Worm (Caenorhabditis elegans) whole organism, L4 larva: ENCODE results near the gene Y66D12A.11.

Source experiments
- ceh-32 ChIP-seq: sonication (generic microtip); optimal IDR thresholded peaks from 2 replicates; lab custom pipeline; 2016; ENCODE audit warnings: mild to moderate bottlenecking, missing genetic modification characterization, missing compliant biosample characterization; ENCODE audit not compliant: poor library complexity
- jun-1 ChIP-seq: fragments of 150-350 bp; optimal IDR thresholded peaks from 2 replicates; lab custom pipeline; 2014; ENCODE audit warnings: missing biosample characterization, missing genetic modification reagents, missing genetic modification characterization
- lin-39 ChIP-seq: fragments of 150-350 bp; optimal IDR thresholded peaks from 2 replicates; lab custom pipeline; 2014; ENCODE audit warnings: missing biosample characterization, missing genetic modification reagents, missing genetic modification characterization
- nhr-111 ChIP-seq: fragments of 200-800 bp; sonication (Bioruptor generic); optimal IDR thresholded peaks from 2 replicates; lab custom pipeline; 2018; ENCODE audit warnings: mild to moderate bottlenecking, missing genetic modification characterization, missing compliant biosample characterization
- nhr-237 ChIP-seq: sonication (generic microtip); optimal IDR thresholded peaks from 2 replicates; lab custom pipeline; 2017; ENCODE audit warnings: missing biosample characterization, missing genetic modification characterization
- pha-4 ChIP-seq, 2 experiments: fragments of 150-350 bp in 1 of 2; fragments of 200-800 bp in 1 of 2; sonication (Bioruptor generic) in 1 of 2; IDR thresholded peaks in 1 of 2; optimal IDR thresholded peaks in 1 of 2; 2 replicates each; pipeline versions ENCODE4 v1.3.6 to Lab custom; 2014 to 2022; ENCODE audit warnings: missing genetic modification characterization in 2 of 2, missing genetic modification reagents in 2 of 2, missing biosample characterization in 1 of 2, missing compliant biosample characterization in 1 of 2
- unc-39 ChIP-seq: sonication (generic microtip); optimal IDR thresholded peaks from 2 replicates; lab custom pipeline; 2017; ENCODE audit warnings: missing biosample characterization, missing genetic modification characterization

DNA sequence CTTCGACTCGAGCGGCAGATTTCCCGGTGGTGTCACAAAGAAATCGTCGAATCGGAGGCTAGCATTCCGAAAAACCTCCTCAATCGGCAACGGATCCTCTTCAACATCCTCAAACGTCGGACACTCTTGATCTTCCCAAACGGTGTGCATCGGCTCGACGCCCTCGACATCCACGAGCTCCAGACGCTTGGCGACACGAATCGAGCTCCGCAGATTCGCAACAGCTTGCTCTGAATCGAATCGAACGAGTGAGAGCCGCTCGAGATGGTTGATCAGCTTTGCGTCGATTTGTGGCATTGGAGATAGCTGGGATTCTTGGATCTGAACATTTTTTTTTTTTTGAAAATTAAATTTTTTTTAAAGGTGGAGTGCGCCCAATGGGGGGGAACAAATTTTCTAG, 16.1 kb downstream of the Y66D12A.11 start:
- TF ChIP-seq unc-39 (tag; lab: Kevin White, UChicago) = no peak
- no peak for TF ChIP-seq lin-39 (tag; lab: Kevin White, UChicago)
- TF ChIP-seq pha-4 (GFP tag; IDR thresholded peaks at IDR 0.05; lab: Robert Waterston, UW) = no peak
- TF ChIP-seq pha-4 (tag; optimal IDR thresholded peaks at IDR 0.05; lab: Kevin White, UChicago) = no peak
- TF ChIP-seq nhr-237 (tag; lab: Kevin White, UChicago) = no peak
- TF ChIP-seq ceh-32 (tag; lab: Kevin White, UChicago) = no peak
- TF ChIP-seq jun-1 (tag; lab: Kevin White, UChicago) = no peak
- no peak for TF ChIP-seq nhr-111 (GFP tag; lab: Kevin White, UChicago)
